Fruit fly (Drosophila melanogaster): ENCODE data around the gene CG14937.

CG14937 gene

DNA sequence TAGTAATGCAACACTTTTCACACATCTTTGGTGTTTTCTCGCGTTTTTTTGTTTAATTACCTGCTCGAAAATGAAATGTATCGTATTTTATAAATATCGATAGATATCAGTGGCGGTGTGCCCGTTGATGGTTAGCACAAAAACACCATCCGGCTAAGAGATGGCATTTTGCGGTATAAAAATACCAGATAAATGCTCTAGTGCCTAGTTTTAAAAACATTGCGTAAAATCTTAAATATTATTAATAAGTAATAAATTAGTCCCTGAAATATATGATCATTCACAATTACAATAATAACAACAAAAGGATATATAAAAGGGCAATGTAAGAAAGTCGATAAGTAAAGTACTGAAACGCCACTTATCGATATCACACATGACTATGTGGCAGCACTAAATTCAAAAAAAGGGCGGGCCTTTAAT is 19.8 kb upstream of the CG14937 start, which contains the start of gene CycY (continued):
- TF ChIP-seq CG2129 (GFP tag; IDR thresholded peaks at IDR 0.05; ENCODE audit: partially characterized antibody) = peak; percentile 67
- TF ChIP-seq HLH54F (GFP tag; optimal IDR thresholded peaks at IDR 0.05) = no peak
- TF ChIP-seq CG10274 (GFP tag; optimal IDR thresholded peaks at IDR 0.05) = no peak
- TF ChIP-seq CG2678 (tag; optimal IDR thresholded peaks at IDR 0.05) = no peak
- no peak for TF ChIP-seq CG3281 (GFP tag; optimal IDR thresholded peaks at IDR 0.05)
- peak; percentile 70 for TF ChIP-seq Doc3 (GFP tag; IDR thresholded peaks at IDR 0.05; ENCODE audit: partially characterized antibody)
- no peak for TF ChIP-seq GATAe (GFP tag; conservative IDR thresholded peaks at IDR 0.05)
- no peak for TF ChIP-seq HLHmδ (GFP tag; optimal IDR thresholded peaks at IDR 0.05)
- TF ChIP-seq prd (optimal IDR thresholded peaks at IDR 0.05) = no peak
- 0 out of 3 replicates have a peak, but pooled peaks have one; percentile 20 for TF ChIP-seq prd (GFP tag; IDR thresholded peaks at IDR 0.05)
- no peak for TF ChIP-seq CG33557 (GFP tag; optimal IDR thresholded peaks at IDR 0.05)
- no peak for TF ChIP-seq pnt (GFP tag; optimal IDR thresholded peaks at IDR 0.05)
- peak in 1 of 3 experiments; percentile 6 for TF ChIP-seq Stat92E (GFP tag; optimal IDR thresholded peaks at IDR 0.05)
- TF ChIP-seq Sin3A (optimal IDR thresholded peaks at IDR 0.05) = peak; percentile 4
- no peak for TF ChIP-seq CG18619 (GFP tag; optimal IDR thresholded peaks at IDR 0.05)
- no peak for TF ChIP-seq CG7928 (GFP tag; optimal IDR thresholded peaks at IDR 0.05)
- TF ChIP-seq sna (GFP tag; IDR thresholded peaks at IDR 0.05; ENCODE audit: partially characterized antibody) = no peak; the same call in none of the 2 replicates
- TF ChIP-seq odd (GFP tag; optimal IDR thresholded peaks at IDR 0.05) = no peak
- no peak for TF ChIP-seq lilli (GFP tag; optimal IDR thresholded peaks at IDR 0.05)
- TF ChIP-seq CG6813 (GFP tag; optimal IDR thresholded peaks at IDR 0.05) = no peak
- TF ChIP-seq nau (GFP tag; optimal IDR thresholded peaks at IDR 0.05) = no peak
- no peak for TF ChIP-seq CG5953 (GFP tag; IDR thresholded peaks at IDR 0.05)
- TF ChIP-seq Hsf (GFP tag; optimal IDR thresholded peaks at IDR 0.05) = no peak
- TF ChIP-seq Bgb (GFP tag; IDR thresholded peaks at IDR 0.05; ENCODE audit: partially characterized antibody) = peak; percentile 68
- peak; percentile 14 for TF ChIP-seq CG13424 (tag; optimal IDR thresholded peaks at IDR 0.05)
- TF ChIP-seq CG6272 (GFP tag; IDR thresholded peaks at IDR 0.05) = no peak
- no peak for TF ChIP-seq crp (GFP tag; optimal IDR thresholded peaks at IDR 0.05)
- no peak for TF ChIP-seq CG8765 (GFP tag; IDR thresholded peaks at IDR 0.05)
- no peak for TF ChIP-seq ERR (GFP tag; optimal IDR thresholded peaks at IDR 0.05)
- no peak for TF ChIP-seq Nf-YC (tag; optimal IDR thresholded peaks at IDR 0.05)
- TF ChIP-seq Nf-YA (GFP tag; IDR thresholded peaks at IDR 0.05) = no peak
- TF ChIP-seq stwl (tag; optimal IDR thresholded peaks at IDR 0.05) = peak; percentile 86
- TF ChIP-seq CG31441 (GFP tag; IDR thresholded peaks at IDR 0.05) = peak; percentile 38; the same call in 1 of the 2 replicates
- TF ChIP-seq CG5245 (GFP tag; optimal IDR thresholded peaks at IDR 0.05) = peak; percentile 6
- TF ChIP-seq CG6654 (GFP tag; optimal IDR thresholded peaks at IDR 0.05) = no peak
- TF ChIP-seq CG9727 (GFP tag; optimal IDR thresholded peaks at IDR 0.05) = peak; percentile 27
- TF ChIP-seq Lhr (GFP tag; optimal IDR thresholded peaks at IDR 0.05) = peak; percentile 78
- no peak for TF ChIP-seq CG5180 (GFP tag; optimal IDR thresholded peaks at IDR 0.05)
- no peak for TF ChIP-seq hth (optimal IDR thresholded peaks at IDR 0.05)
- no peak for TF ChIP-seq mirr (GFP tag; optimal IDR thresholded peaks at IDR 0.05)
- no peak; the same call in 1 of the 2 replicates for TF ChIP-seq slbo (GFP tag; IDR thresholded peaks at IDR 0.05)
- TF ChIP-seq CG32767 (GFP tag; IDR thresholded peaks at IDR 0.05) = no peak
- TF ChIP-seq Ada2b (GFP tag; IDR thresholded peaks at IDR 0.05) = no peak
- no peak for TF ChIP-seq toy (GFP tag; IDR thresholded peaks at IDR 0.05)
- TF ChIP-seq CG15514 (GFP tag; optimal IDR thresholded peaks at IDR 0.05) = peak; percentile 39
- no peak for TF ChIP-seq Neu2 (GFP tag; optimal IDR thresholded peaks at IDR 0.05; ENCODE audit: borderline replicate concordance)
- no peak for TF ChIP-seq sima (GFP tag; optimal IDR thresholded peaks at IDR 0.05)
- no peak for TF ChIP-seq Fer2 (tag; optimal IDR thresholded peaks at IDR 0.05)
- TF ChIP-seq Rfx (GFP tag; IDR thresholded peaks at IDR 0.05) = no peak
- TF ChIP-seq wek (GFP tag; optimal IDR thresholded peaks at IDR 0.05) = no peak
- no peak for TF ChIP-seq Antp (GFP tag; optimal IDR thresholded peaks at IDR 0.05)
